Fruit fly (Drosophila melanogaster) whole organism, embryonic: Measurements from ENCODE around the gene opa.

Experiments used
- CG1024 ChIP-seq: fragments of 200-800 bp; sonication (Bioruptor generic); IDR thresholded peaks from 2 replicates; pipeline ENCODE4 v1.3.6; 2022; ENCODE audit warnings: missing biosample characterization, missing genetic modification characterization
- CG10267 ChIP-seq: fragments of 200-800 bp; sonication (Bioruptor generic); optimal IDR thresholded peaks from 2 replicates; lab custom pipeline; 2018; ENCODE audit warnings: missing biosample characterization, mild to moderate bottlenecking, missing genetic modification characterization, moderate library complexity
- CG10431 ChIP-seq: fragments of 200-800 bp; sonication (Bioruptor generic); optimal IDR thresholded peaks from 3 replicates; lab custom pipeline; 2018; ENCODE audit warnings: missing biosample characterization, mild to moderate bottlenecking, missing genetic modification characterization
- CG10979 ChIP-seq: fragments of 200-800 bp; sonication (Bioruptor generic); optimal IDR thresholded peaks from 2 replicates; lab custom pipeline; 2018; ENCODE audit warnings: missing biosample characterization, mild to moderate bottlenecking, missing genetic modification characterization, moderate library complexity
- CG13624 ChIP-seq: fragments of 200-800 bp; sonication (Bioruptor generic); optimal IDR thresholded peaks from 2 replicates; lab custom pipeline; 2016; ENCODE audit warnings: missing biosample characterization, missing genetic modification characterization
- CG15479 ChIP-seq: fragments of 200-800 bp; sonication (Bioruptor generic); optimal IDR thresholded peaks from 3 replicates; lab custom pipeline; 2019; ENCODE audit warnings: missing biosample characterization, mild to moderate bottlenecking, missing genetic modification characterization, moderate library complexity
- CG2116 ChIP-seq: fragments of 200-800 bp; sonication (Bioruptor generic); optimal IDR thresholded peaks from 3 replicates; lab custom pipeline; 2018; ENCODE audit warnings: missing biosample characterization, mild to moderate bottlenecking, missing genetic modification characterization
- CG3065 ChIP-seq: fragments of 200-800 bp; sonication (Bioruptor generic); optimal IDR thresholded peaks from 2 replicates; lab custom pipeline; 2016; ENCODE audit warnings: missing biosample characterization, missing genetic modification characterization
- CG33213 ChIP-seq: fragments of 200-800 bp; sonication (Bioruptor generic); optimal IDR thresholded peaks from 3 replicates; lab custom pipeline; 2016; ENCODE audit warnings: missing biosample characterization, missing genetic modification characterization
- CG34376 ChIP-seq: fragments of 200-800 bp; sonication (Bioruptor generic); optimal IDR thresholded peaks from 2 replicates; lab custom pipeline; 2018; ENCODE audit warnings: missing biosample characterization, mild to moderate bottlenecking, missing genetic modification characterization
- CG34422 ChIP-seq: fragments of 200-800 bp; sonication (Bioruptor generic); IDR thresholded peaks from 3 replicates; pipeline ENCODE4 v1.3.6; 2022; ENCODE audit warnings: missing biosample characterization, missing genetic modification characterization
- CG7963 ChIP-seq: fragments of 200-800 bp; sonication (Bioruptor generic); IDR thresholded peaks from 3 replicates; pipeline ENCODE4 v1.3.6; 2022; ENCODE audit warnings: missing biosample characterization, missing genetic modification characterization; ENCODE audit not compliant: partially characterized antibody
- CG8478 ChIP-seq: fragments of >200 bp; optimal IDR thresholded peaks from 2 replicates; lab custom pipeline; 2018
- CG8924 ChIP-seq: fragments of 200-800 bp; optimal IDR thresholded peaks from 3 replicates; lab custom pipeline; 2019; ENCODE audit warnings: missing biosample characterization, mild to moderate bottlenecking, missing genetic modification characterization, moderate library complexity
- CG9797 ChIP-seq: fragments of 200-800 bp; sonication (Bioruptor generic); optimal IDR thresholded peaks from 3 replicates; lab custom pipeline; 2018; ENCODE audit warnings: missing biosample characterization, mild to moderate bottlenecking, missing genetic modification characterization
- CHES-1-like ChIP-seq: fragments of 200-800 bp; sonication (Bioruptor generic); optimal IDR thresholded peaks from 2 replicates; lab custom pipeline; 2016; ENCODE audit warnings: missing biosample characterization, missing genetic modification characterization
- Dp ChIP-seq: fragments of 200-800 bp; sonication (Bioruptor generic); optimal IDR thresholded peaks from 2 replicates; lab custom pipeline; 2018; ENCODE audit warnings: missing biosample characterization, mild to moderate bottlenecking, missing genetic modification characterization, moderate library complexity
- Fer1 ChIP-seq: fragments of 200-800 bp; sonication (Bioruptor generic); optimal IDR thresholded peaks from 2 replicates; lab custom pipeline; 2017; ENCODE audit warnings: missing biosample characterization, mild to moderate bottlenecking, missing genetic modification characterization
- HLH54F ChIP-seq: fragments of 200-800 bp; sonication (Bioruptor generic); optimal IDR thresholded peaks from 3 replicates; lab custom pipeline; 2016; ENCODE audit warnings: missing biosample characterization, missing genetic modification characterization
- Jarid2 ChIP-seq: fragments of 200-800 bp; sonication (Bioruptor generic); optimal IDR thresholded peaks from 3 replicates; lab custom pipeline; 2017; ENCODE audit warnings: mild to moderate bottlenecking, missing biosample characterization, missing genetic modification reagents, missing genetic modification characterization
- Lhr ChIP-seq: fragments of 200-800 bp; sonication (Bioruptor generic); optimal IDR thresholded peaks from 3 replicates; lab custom pipeline; 2017; ENCODE audit warnings: mild to moderate bottlenecking, missing biosample characterization, missing genetic modification reagents, missing genetic modification characterization
- MBD-R2 ChIP-seq: fragments of 200-800 bp; sonication (Bioruptor generic); IDR thresholded peaks from 2 replicates; pipeline ENCODE4 v1.3.6; 2022; ENCODE audit warnings: missing biosample characterization, missing genetic modification characterization
- Myb ChIP-seq: fragments of 200-800 bp; sonication (Bioruptor generic); optimal IDR thresholded peaks from 2 replicates; lab custom pipeline; 2016; ENCODE audit warnings: missing biosample characterization, missing genetic modification characterization
- Opbp ChIP-seq: fragments of 200-800 bp; sonication (Bioruptor generic); IDR thresholded peaks from 3 replicates; pipeline ENCODE4 v1.3.6; 2022; ENCODE audit warnings: missing biosample characterization, missing genetic modification characterization; ENCODE audit not compliant: partially characterized antibody
- Pdp1 ChIP-seq, 2 experiments: fragments of 200-800 bp; sonication (Bioruptor generic); optimal IDR thresholded peaks; 3 replicates each; lab custom pipeline; 2016; ENCODE audit warnings: missing biosample characterization in 2 of 2, missing genetic modification characterization in 2 of 2, mild to moderate bottlenecking in 1 of 2, moderate library complexity in 1 of 2
- Sry-δ ChIP-seq: fragments of 200-800 bp; sonication (Bioruptor generic); optimal IDR thresholded peaks from 2 replicates; lab custom pipeline; 2016; ENCODE audit warnings: missing biosample characterization, missing genetic modification characterization
- Stat92E ChIP-seq, 3 experiments: fragments of >200 bp in 2 of 3; fragments of 200-800 bp in 1 of 3; sonication (Bioruptor generic) in 1 of 3; optimal IDR thresholded peaks; 2 replicates each; lab custom pipeline; 2017 to 2019; ENCODE audit warnings: missing biosample characterization in 3 of 3, missing genetic modification characterization in 3 of 3, mild to moderate bottlenecking in 1 of 3, moderate library complexity in 1 of 3
- Xbp1 ChIP-seq: fragments of 200-800 bp; sonication (Bioruptor generic); optimal IDR thresholded peaks from 3 replicates; lab custom pipeline; 2016; ENCODE audit warnings: missing biosample characterization, mild to moderate bottlenecking, missing genetic modification characterization
- ara ChIP-seq: fragments of 200-800 bp; sonication (Bioruptor generic); IDR thresholded peaks from 2 replicates; pipeline ENCODE4 v1.3.6; 2022; ENCODE audit warnings: missing biosample characterization, missing genetic modification characterization
- cg ChIP-seq: fragments of 200-800 bp; sonication (Bioruptor generic); optimal IDR thresholded peaks from 3 replicates; lab custom pipeline; 2019; ENCODE audit warnings: missing biosample characterization, mild to moderate bottlenecking, missing genetic modification characterization, moderate library complexity
- chinmo ChIP-seq: fragments of 200-800 bp; sonication (Bioruptor generic); IDR thresholded peaks from 4 replicates; pipeline ENCODE4 v1.3.6; 2022; ENCODE audit warnings: missing biosample characterization, missing genetic modification characterization; ENCODE audit not compliant: partially characterized antibody
- crp ChIP-seq, 2 experiments: fragments of 200-800 bp; sonication (Bioruptor generic); optimal IDR thresholded peaks; 2 replicates in 1 of 2; 3 replicates in 1 of 2; lab custom pipeline; 2017; ENCODE audit warnings: missing biosample characterization in 2 of 2, missing genetic modification characterization in 2 of 2, mild to moderate bottlenecking in 1 of 2, moderate library complexity in 1 of 2
- fru ChIP-seq: fragments of >200 bp; optimal IDR thresholded peaks from 2 replicates; lab custom pipeline; 2017
- gem ChIP-seq: fragments of 200-800 bp; sonication (Bioruptor generic); optimal IDR thresholded peaks from 2 replicates; lab custom pipeline; 2019; ENCODE audit warnings: missing biosample characterization, mild to moderate bottlenecking, missing genetic modification characterization, moderate library complexity
- gro ChIP-seq: fragments of 200-800 bp; sonication (Bioruptor generic); optimal IDR thresholded peaks from 2 replicates; lab custom pipeline; 2016; ENCODE audit warnings: missing biosample characterization, missing genetic modification characterization
- hb ChIP-seq: fragments of 200-800 bp; sonication (Bioruptor generic); IDR thresholded peaks from 3 replicates; pipeline ENCODE4 v1.3.6; 2022; ENCODE audit warnings: missing biosample characterization, missing genetic modification characterization; ENCODE audit not compliant: partially characterized antibody
- hbn ChIP-seq: fragments of 200-800 bp; sonication (Bioruptor generic); IDR thresholded peaks from 2 replicates; pipeline ENCODE4 v1.3.6; 2022; ENCODE audit warnings: missing biosample characterization, missing genetic modification characterization; ENCODE audit not compliant: partially characterized antibody
- knrl ChIP-seq: fragments of 200-800 bp; sonication (Bioruptor generic); IDR thresholded peaks from 3 replicates; pipeline ENCODE4 v1.3.6; 2022; ENCODE audit warnings: missing biosample characterization, missing genetic modification characterization; ENCODE audit not compliant: partially characterized antibody
- mirr ChIP-seq: fragments of 200-800 bp; sonication (Bioruptor generic); optimal IDR thresholded peaks from 3 replicates; lab custom pipeline; 2018; ENCODE audit warnings: missing biosample characterization, mild to moderate bottlenecking, missing genetic modification characterization
- pho ChIP-seq: fragments of 200-800 bp; sonication (Bioruptor generic); optimal IDR thresholded peaks from 2 replicates; lab custom pipeline; 2016; ENCODE audit warnings: missing biosample characterization, missing genetic modification characterization
- row ChIP-seq: fragments of 200-800 bp; sonication (Bioruptor generic); IDR thresholded peaks from 3 replicates; pipeline ENCODE4 v1.3.6; 2022; ENCODE audit warnings: missing biosample characterization, missing genetic modification characterization
- salm ChIP-seq: fragments of 200-800 bp; sonication (Bioruptor generic); optimal IDR thresholded peaks from 2 replicates; lab custom pipeline; 2018; ENCODE audit warnings: missing biosample characterization, mild to moderate bottlenecking, missing genetic modification characterization
- sna ChIP-seq: fragments of 200-800 bp; sonication (Bioruptor generic); IDR thresholded peaks from 2 replicates; pipeline ENCODE4 v1.3.6; 2022; ENCODE audit warnings: missing biosample characterization, missing genetic modification characterization; ENCODE audit not compliant: partially characterized antibody
- tna ChIP-seq: fragments of 200-800 bp; sonication (Bioruptor generic); IDR thresholded peaks from 2 replicates; pipeline ENCODE4 v1.3.6; 2022; ENCODE audit warnings: missing biosample characterization, missing genetic modification characterization; ENCODE audit not compliant: partially characterized antibody
- trem ChIP-seq: fragments of 200-800 bp; optimal IDR thresholded peaks from 3 replicates; lab custom pipeline; 2019; ENCODE audit warnings: missing biosample characterization, mild to moderate bottlenecking, missing genetic modification characterization, moderate library complexity
- tx ChIP-seq: fragments of 200-800 bp; sonication (Bioruptor generic); optimal IDR thresholded peaks from 2 replicates; lab custom pipeline; 2016; ENCODE audit warnings: missing biosample characterization, missing genetic modification characterization
- zen2 ChIP-seq: fragments of 200-800 bp; sonication (Bioruptor generic); IDR thresholded peaks from 3 replicates; pipeline ENCODE4 v1.3.6; 2022; ENCODE audit warnings: missing biosample characterization, missing genetic modification characterization; ENCODE audit not compliant: partially characterized antibody
- zf30C ChIP-seq: fragments of 200-800 bp; sonication (Bioruptor generic); optimal IDR thresholded peaks from 3 replicates; lab custom pipeline; 2018; ENCODE audit warnings: missing biosample characterization, mild to moderate bottlenecking, missing genetic modification characterization

The opa gene

DNA sequence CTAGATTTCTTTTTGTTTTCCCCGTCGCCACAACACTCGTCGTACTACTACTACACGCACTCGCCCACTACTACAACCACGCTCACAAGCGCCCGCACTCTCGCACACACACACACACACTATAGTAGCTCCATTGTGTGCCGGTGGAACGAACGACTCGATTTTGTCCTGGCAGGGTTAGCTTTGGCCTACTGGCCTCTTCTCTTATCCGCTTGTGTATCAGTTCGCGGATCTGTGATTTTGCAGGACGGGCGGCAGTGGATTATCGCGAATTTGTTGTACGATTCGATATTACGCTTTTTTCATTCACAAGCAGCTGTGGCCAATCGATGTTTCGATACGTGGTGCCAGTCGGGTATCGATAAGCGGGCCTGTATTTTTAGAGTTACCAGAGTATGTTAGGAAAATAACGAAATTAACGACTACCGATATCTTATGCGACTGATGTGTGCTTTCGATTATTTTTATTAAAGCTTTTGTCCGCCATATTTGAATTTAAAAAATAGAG is 31.5 kb upstream of the opa start, which contains the start of gene CG14657 (continued):
- TF ChIP-seq CG8478 (lab: Kevin White, UChicago) (peak; percentile 93), cg (peak; percentile 100), tx (GFP tag; lab: Kevin White, UChicago) (peak; percentile 10), hbn (GFP tag; lab: Robert Waterston, UW) (peak; percentile 94), CHES-1-like (GFP tag; lab: Kevin White, UChicago) (peak; percentile 13), Pdp1 (GFP tag; optimal IDR thresholded peaks at IDR 0.05; lab: Kevin White, UChicago) (peak in 1 of 2 experiments; percentile 50), mirr (peak; percentile 18), zf30C (GFP tag; lab: Kevin White, UChicago) (no peak), CG9797 (GFP tag; lab: Kevin White, UChicago) (peak; percentile 87), CG2116 (GFP tag; lab: Kevin White, UChicago) (peak; percentile 88), MBD-R2 (peak; percentile 62), sna (peak; percentile 98), CG10431 (GFP tag; lab: Kevin White, UChicago) (peak; percentile 64), CG3065 (GFP tag; lab: Kevin White, UChicago) (no peak), Fer1 (GFP tag; lab: Kevin White, UChicago) (no peak), gem (no peak), CG7963 (GFP tag; lab: Robert Waterston, UW) (peak; percentile 80), Xbp1 (no peak), pho (GFP tag; lab: Kevin White, UChicago) (peak; percentile 3), gro (GFP tag; lab: Kevin White, UChicago) (peak; percentile 32), hb (GFP tag; lab: Robert Waterston, UW) (peak; percentile 85), Stat92E (GFP tag; optimal IDR thresholded peaks at IDR 0.05; lab: Kevin White, UChicago) (peak in 1 of 3 experiments; percentile 90), CG10267 (tag; lab: Kevin White, UChicago) (peak; percentile 43), fru (lab: Kevin White, UChicago) (peak; percentile 18), Myb (peak; percentile 62), crp (GFP tag; optimal IDR thresholded peaks at IDR 0.05; lab: Kevin White, UChicago) (peak in 1 of 2 experiments; percentile 81), CG8924 (peak; percentile 51), knrl (GFP tag; lab: Robert Waterston, UW) (peak; percentile 86), Lhr (GFP tag; lab: Kevin White, UChicago) (peak; percentile 96), CG33213 (GFP tag; lab: Kevin White, UChicago) (peak; percentile 79), CG15479 (peak; percentile 10), zen2 (GFP tag; lab: Robert Waterston, UW) (peak; percentile 82; the same call in 2 of the 3 replicates), Jarid2 (GFP tag; lab: Kevin White, UChicago) (no peak), Sry-δ (GFP tag; lab: Kevin White, UChicago) (peak; percentile 81), Dp (GFP tag; lab: Kevin White, UChicago) (peak; percentile 94), Opbp (GFP tag; lab: Robert Waterston, UW) (peak; percentile 93), tna (peak; percentile 89), row (GFP tag; lab: Robert Waterston, UW) (peak; percentile 21; the same call in 1 of the 3 replicates), CG10979 (tag; lab: Kevin White, UChicago) (peak; percentile 14), CG13624 (GFP tag; lab: Kevin White, UChicago) (peak; percentile 14), CG1024 (no peak), CG34422 (peak; percentile 76; the same call in 1 of the 3 replicates), CG34376 (peak; percentile 53), trem (tag; lab: Kevin White, UChicago) (peak; percentile 74), ara (GFP tag; lab: Robert Waterston, UW) (0 out of 2 replicates have a peak, but pooled peaks have one; percentile 29), HLH54F (GFP tag; lab: Kevin White, UChicago) (peak; percentile 9), chinmo (GFP tag; lab: Robert Waterston, UW) (peak; percentile 90; the same call in 2 of the 4 replicates), salm (peak; percentile 3)
